Worm (Caenorhabditis elegans) whole organism, midembryonic: Measurements from ENCODE around the gene srd-46.

Source experiments
- cog-1 ChIP-seq: sonication (generic microtip); optimal IDR thresholded peaks from 2 replicates; lab custom pipeline; 2016; ENCODE audit warnings: missing genetic modification characterization, missing compliant biosample characterization
- flt-1 ChIP-seq: fragments of 200-800 bp; sonication (Bioruptor generic); IDR thresholded peaks from 2 replicates; pipeline ENCODE4 v1.3.6; 2022; ENCODE audit warnings: missing genetic modification characterization, missing compliant biosample characterization
- klf-2 ChIP-seq: fragments of 200-800 bp; sonication (Bioruptor generic); conservative IDR thresholded peaks from 2 replicates; pipeline ENCODE4 v1.3.6; 2022; ENCODE audit warnings: missing genetic modification reagents, missing genetic modification characterization, missing compliant biosample characterization
- med-1 ChIP-seq: sonication (generic microtip); optimal IDR thresholded peaks from 2 replicates; lab custom pipeline; 2017; ENCODE audit warnings: missing genetic modification characterization, mild to moderate bottlenecking, missing compliant biosample characterization, antibody characterized with exemption, missing genetic modification reagents; ENCODE audit not compliant: insufficient read depth
- ref-1 ChIP-seq: fragments of 200-800 bp; sonication (Bioruptor generic); conservative IDR thresholded peaks from 2 replicates; pipeline ENCODE4 v1.3.6; 2022; ENCODE audit warnings: missing genetic modification reagents, missing genetic modification characterization, missing compliant biosample characterization
- tab-1 ChIP-seq: fragments of 200-800 bp; sonication (Bioruptor generic); IDR thresholded peaks from 2 replicates; pipeline ENCODE4 v1.3.6; 2022; ENCODE audit warnings: missing genetic modification characterization, missing compliant biosample characterization
- ztf-29 ChIP-seq: fragments of 200-800 bp; sonication (Bioruptor generic); IDR thresholded peaks from 2 replicates; pipeline ENCODE4 v1.3.6; 2022; ENCODE audit warnings: missing genetic modification reagents, missing genetic modification characterization, missing compliant biosample characterization

DNA sequence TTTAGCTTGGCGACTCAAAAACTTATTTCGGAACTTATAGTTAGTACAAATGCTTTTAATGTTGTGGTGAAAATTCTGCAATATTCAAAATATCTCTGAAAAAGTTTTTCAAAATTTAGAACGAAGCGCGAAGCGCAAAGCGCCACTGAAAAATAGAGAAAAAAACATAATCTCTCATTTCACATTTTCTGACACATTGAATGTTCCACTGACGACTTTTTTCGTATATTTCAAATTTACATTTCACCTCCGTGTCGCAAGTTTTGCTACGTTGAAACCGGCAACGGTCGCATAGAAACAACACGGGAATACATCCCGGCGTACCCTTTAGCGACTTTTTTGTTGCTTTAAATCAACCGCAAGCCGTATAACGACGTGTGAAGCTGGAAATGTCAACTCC is 16.4 kb downstream of the srd-46 start, which contains the start of gene F42F12.14:
- TF ChIP-seq ztf-29 (GFP tag; lab: Robert Waterston, UW) (no peak), cog-1 (tag; lab: Kevin White, UChicago) (no peak), med-1 (GFP tag; lab: Kevin White, UChicago) (no peak), klf-2 (no peak), flt-1 (no peak), ref-1 (GFP tag; lab: Robert Waterston, UW) (no peak), tab-1 (GFP tag; lab: Robert Waterston, UW) (no peak)
